Fruit fly (Drosophila melanogaster): ENCODE data around the gene Rtel1.

Gene Rtel1

DNA sequence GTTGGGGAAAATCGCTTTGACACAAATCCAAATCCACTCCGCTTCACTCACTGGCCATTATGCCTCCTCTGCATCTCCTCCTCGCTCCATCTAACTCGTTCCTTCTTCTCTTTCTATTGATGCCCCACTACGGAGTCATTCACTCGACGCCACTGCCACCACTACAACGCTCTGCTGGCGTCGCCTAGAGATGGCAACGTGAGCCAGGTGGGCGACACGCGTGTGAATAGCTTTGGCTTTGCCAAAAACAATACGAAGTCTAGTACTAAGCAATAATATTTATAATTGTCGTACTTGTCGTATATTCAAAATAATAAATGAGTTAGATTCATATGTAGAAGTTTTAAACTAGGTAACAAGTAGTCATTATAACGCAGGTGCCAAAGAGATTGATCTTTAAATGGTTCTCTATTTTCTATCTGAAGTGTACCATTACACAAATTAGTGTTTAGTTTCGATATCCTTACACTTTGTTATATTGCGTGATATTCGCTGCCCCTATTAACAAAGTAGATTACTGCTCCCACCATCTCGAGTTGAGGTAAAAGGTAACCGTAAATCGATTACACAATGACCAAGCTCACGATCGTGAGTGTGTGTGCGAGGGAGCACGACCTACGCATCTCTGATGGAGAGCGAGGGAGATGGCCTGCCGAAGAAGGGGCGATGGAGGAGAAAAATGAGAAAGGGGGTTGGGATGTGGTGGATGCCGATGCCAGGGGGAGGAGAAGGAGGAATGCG lies 2.4 kb upstream of the Rtel1 start (continued):
- TF ChIP-seq CG13296 (GFP tag; optimal IDR thresholded peaks at IDR 0.05) (no peak), CG32767 (GFP tag; IDR thresholded peaks at IDR 0.05) (no peak), CG1603 (tag; optimal IDR thresholded peaks at IDR 0.05) (no peak), zfh2 (GFP tag; optimal IDR thresholded peaks at IDR 0.05) (peak; percentile 23), CG32532 (GFP tag; IDR thresholded peaks at IDR 0.05) (peak; percentile 38), CG17912 (GFP tag; optimal IDR thresholded peaks at IDR 0.05) (no peak), CG15269 (tag; optimal IDR thresholded peaks at IDR 0.05) (no peak), D19A (tag; optimal IDR thresholded peaks at IDR 0.05) (peak; percentile 4), CG16779 (GFP tag; IDR thresholded peaks at IDR 0.05) (0 out of 2 replicates have a peak, but pooled peaks have one; percentile 14), CG7963 (GFP tag; IDR thresholded peaks at IDR 0.05; ENCODE audit: partially characterized antibody) (peak; percentile 27; the same call in 1 of the 3 replicates), knrl (GFP tag; IDR thresholded peaks at IDR 0.05; ENCODE audit: partially characterized antibody) (peak; percentile 69; the same call in 2 of the 3 replicates), pan (optimal IDR thresholded peaks at IDR 0.05) (no peak), pan (GFP tag; optimal IDR thresholded peaks at IDR 0.05 in 1 of 2, IDR thresholded peaks at IDR 0.05 in 1 of 2) (peak in 1 of 2 experiments; percentile 38), cg (GFP tag; optimal IDR thresholded peaks at IDR 0.05) (no peak), Gug (GFP tag; IDR thresholded peaks at IDR 0.05) (peak; percentile 61; the same call in 1 of the 4 replicates), br (optimal IDR thresholded peaks at IDR 0.05) (no peak), CG18764 (GFP tag; optimal IDR thresholded peaks at IDR 0.05) (no peak), cad (GFP tag; optimal IDR thresholded peaks at IDR 0.05) (no peak), her (GFP tag; optimal IDR thresholded peaks at IDR 0.05) (peak; percentile 9), Ets65A (GFP tag) (peak; percentile 11), CG7786 (GFP tag; optimal IDR thresholded peaks at IDR 0.05) (no peak), CG11504 (tag; optimal IDR thresholded peaks at IDR 0.05) (peak; percentile 17), CG18599 (GFP tag; optimal IDR thresholded peaks at IDR 0.05) (peak; percentile 41), CG30020 (tag; optimal IDR thresholded peaks at IDR 0.05) (no peak), CG31388 (GFP tag; optimal IDR thresholded peaks at IDR 0.05) (no peak), CG9609 (GFP tag; optimal IDR thresholded peaks at IDR 0.05) (peak; percentile 36), NFAT (GFP tag; IDR thresholded peaks at IDR 0.05) (peak; percentile 55; the same call in 1 of the 2 replicates), CG17361 (GFP tag; IDR thresholded peaks at IDR 0.05) (peak; percentile 47; the same call in 1 of the 3 replicates), CG12299 (tag; optimal IDR thresholded peaks at IDR 0.05) (no peak), sob (GFP tag; IDR thresholded peaks at IDR 0.05) (peak; percentile 17; the same call in 1 of the 2 replicates), CG2712 (tag; optimal IDR thresholded peaks at IDR 0.05) (peak; percentile 36), Mes4 (GFP tag; optimal IDR thresholded peaks at IDR 0.05) (no peak), CG16863 (GFP tag; optimal IDR thresholded peaks at IDR 0.05) (peak; percentile 40), trh (GFP tag; optimal IDR thresholded peaks at IDR 0.05) (no peak), crol (GFP tag; IDR thresholded peaks at IDR 0.05) (peak; percentile 85), lilli (GFP tag; optimal IDR thresholded peaks at IDR 0.05) (peak; percentile 57), Mrtf (GFP tag; IDR thresholded peaks at IDR 0.05) (no peak), gfzf (GFP tag; optimal IDR thresholded peaks at IDR 0.05) (no peak), CG6175 (GFP tag; IDR thresholded peaks at IDR 0.05) (peak; percentile 68), sqz (GFP tag; optimal IDR thresholded peaks at IDR 0.05) (no peak), CG14710 (tag; optimal IDR thresholded peaks at IDR 0.05) (peak; percentile 2), CG6813 (GFP tag; optimal IDR thresholded peaks at IDR 0.05) (no peak), Atf3 (GFP tag; optimal IDR thresholded peaks at IDR 0.05) (no peak), CG3838 (GFP tag; optimal IDR thresholded peaks at IDR 0.05) (no peak), Sin3A (optimal IDR thresholded peaks at IDR 0.05) (no peak), eve (GFP tag; optimal IDR thresholded peaks at IDR 0.05) (no peak), Stat92E (GFP tag; optimal IDR thresholded peaks at IDR 0.05) (no peak), CG6791 (GFP tag; IDR thresholded peaks at IDR 0.05; ENCODE audit: partially characterized antibody) (peak; percentile 21; the same call in 2 of the 3 replicates), dpn (GFP tag; optimal IDR thresholded peaks at IDR 0.05) (peak in 1 of 2 experiments; percentile 4), nerfin-2 (GFP tag; IDR thresholded peaks at IDR 0.05; ENCODE audit: partially characterized antibody) (peak; percentile 47; the same call in 1 of the 2 replicates)

All from whole organism, embryonic.